Fruit fly (Drosophila melanogaster) ovary, adult (tissue): ENCODE data around the gene CG11369.

ENCODE experiments used
- CG17801 ChIP-seq: fragments of 200-800 bp; optimal IDR thresholded peaks from 2 replicates; lab custom pipeline; 2019; ENCODE audit warnings: missing biosample characterization, mild to moderate bottlenecking, missing genetic modification characterization, moderate library complexity; ENCODE audit not compliant: partially characterized antibody

The CG11369 gene

DNA sequence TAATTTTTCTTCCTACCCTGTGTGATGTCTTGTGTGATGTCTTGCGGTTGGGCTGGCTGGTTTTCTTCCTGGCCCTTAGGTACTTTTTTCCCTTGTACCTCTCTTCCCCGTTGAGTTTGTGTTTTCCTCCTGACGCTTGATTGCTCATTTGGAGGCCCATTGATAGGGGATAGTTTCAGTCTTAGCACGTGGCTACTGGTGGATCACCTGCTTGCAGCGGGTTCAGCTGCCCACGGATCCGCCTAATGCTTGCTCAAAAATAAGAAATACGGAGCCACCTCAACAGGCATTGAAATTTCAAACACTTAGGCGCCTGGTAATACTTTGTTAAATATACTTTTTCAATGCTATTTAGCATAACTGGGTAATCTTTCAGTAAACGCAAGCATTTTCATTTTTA lies at the start of gene CG11369:
Gene CG11369 (plus strand): TSS at position 301 of the 400 bp plus-strand sequence.
- TF ChIP-seq CG17801 (GFP tag; lab: Kevin White, UChicago) = no peak

DNA sequence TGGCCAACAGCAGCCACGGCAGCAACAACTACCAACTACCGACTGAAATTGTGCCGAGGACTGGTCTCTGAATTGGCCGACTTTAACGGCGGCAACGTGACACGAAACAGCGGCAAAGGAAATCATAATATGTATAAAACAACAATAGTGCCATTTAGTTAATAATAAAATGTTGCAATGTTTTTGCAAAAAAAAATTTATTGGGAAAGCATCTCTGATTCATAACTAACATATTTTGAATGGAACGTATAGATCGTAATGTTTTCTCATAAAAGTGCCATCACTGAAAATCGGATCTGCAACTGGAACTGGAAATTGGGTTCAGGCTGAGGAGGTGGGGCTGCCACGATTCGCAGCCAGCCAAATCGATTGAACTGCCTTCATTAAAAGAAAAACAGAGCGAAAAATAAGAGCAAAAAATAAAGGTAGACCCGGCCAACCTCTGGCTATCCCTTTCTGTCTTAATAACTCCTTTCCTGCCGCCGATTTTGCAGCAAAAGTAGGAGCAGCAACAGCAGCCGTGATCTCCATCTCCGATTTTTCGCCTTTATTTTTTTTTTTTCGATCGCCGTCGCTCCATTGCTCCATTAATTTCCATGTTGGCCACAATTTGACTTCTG lies 47.9 kb upstream of the CG11369 start:
- no peak for TF ChIP-seq CG17801 (GFP tag; lab: Kevin White, UChicago)

DNA sequence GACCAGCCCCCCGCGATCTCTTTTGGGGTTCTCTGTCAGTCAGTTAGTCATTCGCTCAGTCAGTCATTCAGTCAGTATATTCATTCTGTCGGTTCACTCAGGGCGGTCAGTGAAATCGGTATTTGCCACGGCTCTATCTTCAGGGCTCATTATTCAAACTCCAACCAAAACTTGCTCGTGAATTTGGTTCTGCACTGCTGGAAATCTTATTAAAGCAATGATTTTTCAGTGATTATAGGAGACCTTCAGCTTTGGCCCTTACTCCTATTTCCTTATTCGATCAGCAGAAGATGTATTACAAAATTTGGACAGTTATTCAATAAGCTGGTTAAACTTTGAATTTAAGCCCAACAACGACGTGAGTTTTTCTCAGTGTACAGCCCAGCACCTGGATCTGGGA lies 47.2 kb upstream of the CG11369 start:
- no peak for TF ChIP-seq CG17801 (GFP tag; lab: Kevin White, UChicago)

DNA sequence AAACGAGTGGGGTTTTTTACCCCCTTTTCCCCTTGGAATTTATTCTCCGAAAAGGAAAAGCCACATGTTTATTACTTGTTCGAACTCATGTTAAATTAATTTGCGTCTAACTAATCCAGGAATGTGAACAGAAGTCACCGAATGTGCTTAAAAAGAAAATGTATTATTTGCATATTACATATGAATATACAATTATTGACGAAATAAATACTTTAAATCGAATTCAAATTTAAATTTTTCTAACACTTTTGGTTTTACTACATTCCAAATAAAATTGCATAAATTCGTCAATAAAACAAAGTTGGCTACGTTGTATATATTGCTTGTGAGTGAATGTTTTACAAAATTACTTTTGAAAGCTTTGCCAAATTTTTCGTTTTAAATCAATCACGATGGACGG lies 46.1 kb upstream of the CG11369 start, which contains the start of gene CG43138:
Gene CG43138 (plus strand): TSS at position 301 of the 400 bp plus-strand sequence.
- no peak for TF ChIP-seq CG17801 (GFP tag; lab: Kevin White, UChicago)

DNA sequence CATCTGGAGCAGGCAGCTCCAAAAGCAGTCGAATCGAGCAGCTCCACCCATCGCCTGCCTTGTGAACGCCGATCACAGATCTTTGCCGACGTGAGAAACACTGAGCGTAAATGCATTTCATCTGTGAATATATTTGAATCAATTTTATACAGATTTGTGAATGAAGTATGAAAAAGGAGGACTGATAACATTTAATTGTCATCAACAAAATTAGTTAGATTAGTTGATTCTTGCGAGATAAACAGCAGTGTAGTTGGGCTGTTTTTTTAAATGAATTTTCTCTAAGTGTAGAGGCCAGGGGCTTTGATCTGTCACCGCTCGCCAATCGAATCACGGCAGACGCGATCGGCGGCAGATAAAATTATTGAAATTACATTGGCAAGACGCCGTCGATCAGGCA lies 43.9 kb upstream of the CG11369 start:
- TF ChIP-seq CG17801 (GFP tag; lab: Kevin White, UChicago) = no peak

DNA sequence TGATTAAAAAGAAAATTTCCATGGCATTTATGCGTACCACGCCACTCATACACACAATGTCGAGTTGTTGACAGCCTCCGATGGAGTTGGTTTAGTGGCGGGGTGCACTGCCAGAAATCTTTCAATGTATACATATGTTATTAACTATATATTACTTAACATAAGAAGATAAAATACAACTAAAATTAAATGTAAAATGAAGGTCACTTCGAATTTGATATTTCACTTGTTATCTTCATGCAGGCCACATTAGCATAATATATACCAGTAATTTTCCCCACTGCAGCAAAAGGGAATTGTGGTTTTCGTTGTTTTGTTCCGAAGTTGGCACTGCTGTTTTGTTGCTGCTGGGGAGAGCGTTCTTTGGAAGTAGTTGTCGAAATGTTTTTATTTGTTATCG lies 39.2 kb upstream of the CG11369 start:
- no peak for TF ChIP-seq CG17801 (GFP tag; lab: Kevin White, UChicago)

DNA sequence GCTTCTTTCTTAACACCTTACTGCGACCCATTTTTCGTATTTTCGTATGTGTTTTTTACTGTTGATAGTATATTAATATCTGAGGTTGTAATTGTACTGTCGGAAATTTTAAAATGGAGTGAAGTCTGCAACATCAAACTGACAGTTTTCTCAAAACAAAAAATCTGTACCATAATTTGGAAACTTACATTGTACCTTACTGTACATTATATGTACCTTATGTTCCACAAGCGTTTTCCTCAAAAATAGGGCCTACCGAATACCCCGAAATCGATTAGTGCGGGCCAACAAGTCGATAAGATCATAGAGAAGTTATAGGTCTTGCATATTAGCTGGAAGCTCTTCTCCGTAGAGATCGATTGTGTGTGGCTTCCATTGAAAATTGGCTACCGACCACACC lies 37.2 kb upstream of the CG11369 start, which contains the start of gene CG32720:
Gene CG32720 (minus strand): TSS at position 101 of the 400 bp plus-strand sequence.
- TF ChIP-seq CG17801 (GFP tag; lab: Kevin White, UChicago) = no peak

DNA sequence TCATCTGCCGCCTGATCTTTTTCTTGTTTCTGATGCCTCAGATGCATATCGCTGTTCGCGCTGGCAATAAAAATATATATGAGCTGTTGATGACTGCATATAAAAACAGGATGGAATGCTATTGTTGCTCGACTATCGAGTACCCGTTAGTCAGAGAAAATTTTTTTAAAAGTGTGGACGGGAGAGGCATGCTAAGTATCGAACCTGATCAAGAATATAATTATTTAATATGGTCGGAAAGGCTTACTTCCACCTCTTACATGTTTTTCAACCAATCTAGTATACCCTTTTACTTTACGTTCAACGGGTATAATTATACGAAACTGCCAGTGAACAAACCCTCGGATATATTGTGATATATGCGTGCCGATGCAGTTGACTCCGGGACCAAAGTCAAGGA lies 36.3 kb upstream of the CG11369 start:
- no peak for TF ChIP-seq CG17801 (GFP tag; lab: Kevin White, UChicago)

DNA sequence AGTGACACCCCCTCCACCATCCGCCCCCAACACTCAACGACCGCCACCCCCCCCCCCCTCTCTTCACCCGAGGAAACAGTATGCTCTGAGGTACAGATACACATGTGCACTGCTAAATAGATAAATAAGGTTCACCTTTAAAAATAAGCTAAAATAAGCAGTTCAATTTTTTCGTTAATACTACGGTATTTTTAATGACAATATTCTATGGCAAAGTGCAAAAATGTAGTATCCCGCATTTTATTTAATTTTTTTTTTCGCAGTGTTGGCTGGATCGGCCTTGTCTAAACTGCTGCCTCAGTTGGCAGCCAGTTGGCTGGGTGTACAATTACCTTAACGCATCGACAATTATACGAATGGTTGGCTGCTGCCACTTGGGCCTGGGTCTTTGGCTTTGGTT lies 35.0 kb upstream of the CG11369 start:
- TF ChIP-seq CG17801 (GFP tag; lab: Kevin White, UChicago) = no peak

DNA sequence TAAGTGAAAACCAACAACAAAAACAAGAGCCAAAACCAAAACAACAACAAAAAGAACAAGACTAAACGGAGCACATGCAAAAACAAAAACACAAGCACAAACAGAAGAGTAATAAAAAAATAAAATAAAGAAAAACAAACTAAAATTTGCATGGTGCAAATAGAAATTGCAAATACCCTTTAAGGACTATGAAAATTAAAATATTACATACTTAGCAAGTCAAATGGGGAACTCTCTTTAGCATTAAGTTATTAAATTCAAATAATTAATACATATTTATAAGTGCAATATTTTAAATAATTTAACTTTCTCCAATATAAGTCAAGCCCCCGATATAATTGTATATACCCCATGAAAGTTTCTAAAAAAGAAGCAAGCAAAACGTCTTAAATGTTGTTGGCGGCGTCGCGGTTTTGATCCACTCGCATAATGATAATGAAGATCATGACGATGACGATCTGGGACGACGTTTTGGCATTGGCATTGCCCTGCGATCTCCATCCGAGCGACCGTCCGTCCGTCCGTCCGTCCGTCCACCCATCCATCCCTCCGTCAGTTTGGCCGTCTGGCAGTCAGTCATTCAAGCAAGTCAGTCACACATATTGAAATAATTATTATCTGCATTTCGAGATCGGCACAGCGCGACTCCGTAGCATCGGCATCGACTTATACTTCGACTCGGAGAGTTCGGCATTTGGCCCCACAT lies 33.2 kb upstream of the CG11369 start:
- no peak for TF ChIP-seq CG17801 (GFP tag; lab: Kevin White, UChicago)

DNA sequence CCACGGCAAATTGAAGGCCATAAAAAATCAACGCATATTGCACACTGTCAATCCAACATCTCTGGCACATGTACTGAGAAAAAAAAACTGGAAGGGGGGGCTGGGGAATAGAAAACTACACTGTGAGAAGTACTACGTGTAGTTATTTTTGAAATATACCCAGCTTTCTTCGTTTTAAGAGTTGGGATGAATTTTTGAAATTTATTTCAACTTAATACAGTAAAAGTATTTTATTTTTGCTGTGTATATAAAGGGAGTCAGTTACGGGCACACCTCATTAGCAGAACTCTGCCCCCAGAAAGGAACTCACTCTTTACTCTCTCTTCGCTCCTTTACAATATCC lies 32.7 kb upstream of the CG11369 start:
- no peak for TF ChIP-seq CG17801 (GFP tag; lab: Kevin White, UChicago)

DNA sequence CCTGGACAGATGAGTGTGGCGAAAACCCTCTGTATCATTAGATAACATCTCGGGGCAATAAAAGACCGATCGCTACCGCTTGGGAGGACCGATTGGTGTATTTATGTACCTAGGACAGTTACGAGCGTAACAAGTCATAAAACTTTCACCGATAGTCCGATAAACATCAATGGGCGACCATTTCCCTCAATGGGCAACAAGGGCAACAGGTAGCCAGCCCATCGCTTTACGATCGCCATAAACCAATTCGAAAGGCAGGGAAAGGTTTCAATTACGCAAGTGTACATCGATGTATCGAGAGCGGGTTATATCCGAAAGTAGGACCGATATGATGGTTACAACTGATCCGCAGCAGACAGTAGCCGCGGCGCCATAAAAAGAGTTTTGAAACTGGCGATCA lies 31.6 kb upstream of the CG11369 start:
- no peak for TF ChIP-seq CG17801 (GFP tag; lab: Kevin White, UChicago)

DNA sequence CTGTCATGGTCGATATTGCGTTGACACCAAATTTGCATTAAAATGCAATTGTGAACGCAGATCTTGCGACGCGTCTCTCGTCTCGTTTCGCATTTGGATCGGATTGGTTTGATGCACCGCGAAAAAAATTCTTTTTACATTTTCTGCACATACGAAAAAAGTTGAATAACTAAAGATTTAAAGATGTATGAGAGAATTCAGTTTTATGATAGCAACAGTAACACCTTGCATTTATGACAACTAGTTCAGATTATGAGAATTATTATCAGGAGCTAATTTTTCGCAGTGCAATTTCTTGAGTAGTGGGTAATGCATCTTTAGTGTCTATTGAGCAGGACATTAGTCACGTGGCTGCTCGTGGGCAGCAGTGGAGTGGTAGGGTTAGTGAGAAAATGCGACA lies 30.2 kb upstream of the CG11369 start:
- no peak for TF ChIP-seq CG17801 (GFP tag; lab: Kevin White, UChicago)

DNA sequence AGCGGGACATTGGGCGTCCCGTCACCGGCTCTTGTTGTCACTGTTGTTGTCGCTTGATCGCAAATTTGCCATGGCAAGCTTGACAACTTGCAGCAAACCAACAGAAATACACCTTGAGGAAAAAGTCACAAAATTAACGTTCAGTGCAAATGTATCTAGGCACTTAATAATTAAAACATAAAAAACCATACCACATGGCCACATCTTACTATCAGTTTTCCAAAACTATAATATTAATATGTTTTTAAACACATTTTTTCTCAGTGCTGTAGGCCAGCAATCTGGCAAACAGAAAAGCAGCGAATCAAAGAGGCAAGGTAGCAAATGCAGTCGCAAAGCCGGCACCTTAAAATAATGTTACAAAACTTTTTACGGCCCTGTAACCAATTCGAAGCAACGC lies 27.7 kb upstream of the CG11369 start:
- no peak for TF ChIP-seq CG17801 (GFP tag; lab: Kevin White, UChicago)

DNA sequence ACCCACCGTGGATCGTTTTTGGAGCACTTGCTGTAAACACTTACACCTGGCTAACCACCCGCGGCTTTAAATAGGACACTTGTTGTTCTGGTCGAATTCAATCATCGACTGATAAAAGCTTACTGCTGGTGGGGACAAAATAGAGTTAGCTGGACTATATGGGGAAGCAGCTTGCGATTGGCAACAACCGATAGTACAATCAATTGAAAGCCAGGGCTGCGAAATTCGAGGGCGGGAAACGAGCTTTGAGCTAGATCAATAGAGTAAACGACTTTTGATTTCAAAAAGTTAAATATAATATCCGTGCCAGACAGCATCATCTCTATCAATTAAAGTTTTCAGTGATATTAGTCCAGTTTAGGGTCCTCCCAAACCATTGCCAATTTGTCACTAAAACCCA lies 26.2 kb upstream of the CG11369 start, which contains the start of gene CG32719:
Gene CG32719 (minus strand): TSS at position 101 of the 400 bp plus-strand sequence.
- TF ChIP-seq CG17801 (GFP tag; lab: Kevin White, UChicago) = no peak

DNA sequence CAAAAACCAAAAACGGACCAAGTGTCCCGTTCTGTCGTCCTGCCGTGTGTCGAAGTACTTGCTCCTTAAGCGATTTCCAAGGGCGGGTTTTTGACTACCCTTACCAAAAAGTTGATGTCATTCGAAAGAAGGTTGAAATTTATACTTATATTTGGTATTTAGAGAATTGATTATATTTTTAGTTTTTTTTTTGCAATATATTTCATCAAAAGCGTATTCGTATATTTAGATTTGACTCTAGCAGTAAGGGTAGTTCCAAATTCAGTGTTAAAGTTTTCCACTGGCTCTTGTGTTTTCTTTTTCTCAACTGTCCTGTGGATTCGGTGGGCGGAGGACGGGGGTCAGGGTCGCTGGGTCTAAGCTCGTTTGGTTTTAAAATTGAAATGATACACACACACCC lies 23.4 kb upstream of the CG11369 start:
- TF ChIP-seq CG17801 (GFP tag; lab: Kevin White, UChicago) = no peak
